Fruit fly (Drosophila melanogaster): ENCODE data around the gene SPR.

- TF ChIP-seq CG3919 (GFP tag; optimal IDR thresholded peaks at IDR 0.05) (no peak), Hr39 (GFP tag; optimal IDR thresholded peaks at IDR 0.05) (no peak), net (GFP tag; optimal IDR thresholded peaks at IDR 0.05) (no peak), topi (GFP tag; optimal IDR thresholded peaks at IDR 0.05) (no peak), CG6276 (GFP tag; optimal IDR thresholded peaks at IDR 0.05) (no peak), CG6808 (GFP tag; optimal IDR thresholded peaks at IDR 0.05) (no peak), Ets21C (GFP tag; optimal IDR thresholded peaks at IDR 0.05) (no peak), eg (GFP tag; IDR thresholded peaks at IDR 0.05) (no peak)
These were observed 35.7 kb upstream of the SPR start, which contains the start of gene NAAT1 for dm6 chrX:5410749-5411148.
